Worm (Caenorhabditis elegans) whole organism, L4/young adult: ENCODE data around the gene Y45F3A.9.

Source experiments
- dao-5 ChIP-seq: sonication (generic microtip); optimal IDR thresholded peaks from 2 replicates; lab custom pipeline; 2016; ENCODE audit warnings: missing genotype, missing genetic modification characterization, moderate library complexity, missing compliant biosample characterization
- him-1 ChIP-seq: sonication (generic microtip); optimal IDR thresholded peaks from 2 replicates; lab custom pipeline; 2016; ENCODE audit warnings: missing genotype, missing genetic modification reagents, missing genetic modification characterization, missing compliant biosample characterization

DNA sequence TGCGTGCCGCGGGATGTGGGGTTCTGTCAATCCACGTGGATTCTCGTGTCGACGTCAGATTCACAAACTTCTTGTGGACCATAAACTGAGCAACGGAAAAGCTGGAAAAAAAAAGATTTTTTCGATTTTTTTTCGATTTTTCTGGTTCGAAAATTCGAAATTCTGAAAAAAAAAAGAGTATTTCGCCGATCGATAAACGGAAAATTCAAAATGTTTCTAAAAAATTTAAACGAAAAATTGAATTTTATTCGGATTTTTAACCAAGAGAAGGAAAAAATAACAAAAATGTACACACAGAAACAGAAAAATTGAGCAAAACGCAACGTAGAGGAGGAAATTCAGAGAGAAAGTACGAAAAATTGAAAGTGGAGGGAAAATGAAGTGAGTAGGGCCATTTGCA lies 1.4 kb upstream of the Y45F3A.9 start, which contains the start of gene Y39A1A.3:
- TF ChIP-seq him-1 (tag; lab: Kevin White, UChicago) (no peak), dao-5 (tag; lab: Kevin White, UChicago) (no peak)
